Worm (Caenorhabditis elegans): ENCODE measurements around the gene osm-5.

DNA sequence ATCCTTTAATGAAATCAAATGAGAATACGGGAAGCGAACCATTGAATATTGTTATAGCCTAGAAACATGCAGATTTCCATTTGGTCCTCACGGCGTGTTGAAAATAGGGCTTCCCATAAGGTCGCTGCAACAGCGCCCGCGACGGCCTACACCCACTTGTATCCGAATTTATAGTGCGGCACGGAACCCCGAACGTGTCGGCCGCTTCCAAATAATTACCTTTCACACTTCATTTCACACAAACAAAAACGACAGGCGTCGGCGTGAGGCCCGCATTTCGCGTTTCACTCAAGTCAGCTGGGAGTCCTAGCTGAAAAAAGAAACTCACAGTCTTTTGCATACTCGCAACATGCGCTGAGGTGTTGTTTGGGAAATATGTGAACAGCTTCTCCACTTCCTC lies 49.4 kb downstream of the osm-5 start:
- TF ChIP-seq dao-5 (tag; optimal IDR thresholded peaks at IDR 0.05) (no peak), W03F9.2 (tag; optimal IDR thresholded peaks at IDR 0.05) (no peak)
